Worm (Caenorhabditis elegans) whole organism, L1 larva: ENCODE data around the gene srb-1.

Experiments
- C04F5.9 ChIP-seq: sonication (generic microtip); optimal IDR thresholded peaks from 2 replicates; lab custom pipeline; 2016; ENCODE audit warnings: missing genetic modification characterization, missing compliant biosample characterization
- F16B12.6 ChIP-seq: fragments of 150-350 bp; optimal IDR thresholded peaks from 2 replicates; lab custom pipeline; 2014; ENCODE audit warnings: missing biosample characterization, missing genetic modification characterization
- aha-1 ChIP-seq: fragments of 150-350 bp; optimal IDR thresholded peaks from 2 replicates; lab custom pipeline; 2014; ENCODE audit warnings: missing biosample characterization, missing genetic modification characterization
- alr-1 ChIP-seq: fragments of 200-800 bp; sonication (Bioruptor generic); optimal IDR thresholded peaks from 2 replicates; lab custom pipeline; 2018; ENCODE audit warnings: borderline replicate concordance, mild to moderate bottlenecking, missing genetic modification characterization, missing compliant biosample characterization
- aly-2 ChIP-seq: fragments of 150-350 bp; optimal IDR thresholded peaks from 2 replicates; lab custom pipeline; 2014; ENCODE audit warnings: missing biosample characterization, missing genetic modification characterization
- ama-1 ChIP-seq: fragments of 150-350 bp; optimal IDR thresholded peaks from 2 replicates; lab custom pipeline; 2014
- blmp-1 ChIP-seq: fragments of 150-350 bp; optimal IDR thresholded peaks from 2 replicates; lab custom pipeline; 2014; ENCODE audit warnings: missing biosample characterization, missing genetic modification characterization
- ceh-88 ChIP-seq: fragments of 200-800 bp; sonication (Bioruptor generic); IDR thresholded peaks from 2 replicates; pipeline ENCODE4 v1.3.6; 2022; ENCODE audit warnings: missing genetic modification characterization, missing compliant biosample characterization
- ceh-90 ChIP-seq: sonication (generic microtip); optimal IDR thresholded peaks from 2 replicates; lab custom pipeline; 2016; ENCODE audit warnings: missing genetic modification characterization, missing compliant biosample characterization
- ces-1 ChIP-seq: fragments of 150-350 bp; optimal IDR thresholded peaks from 2 replicates; lab custom pipeline; 2014; ENCODE audit warnings: missing biosample characterization, missing genetic modification reagents, missing genetic modification characterization
- dsc-1 ChIP-seq: sonication (generic microtip); optimal IDR thresholded peaks from 2 replicates; lab custom pipeline; 2016; ENCODE audit warnings: mild to moderate bottlenecking, missing genetic modification characterization, missing compliant biosample characterization
- efl-1 ChIP-seq, 4 experiments: fragments of 150-350 bp; optimal IDR thresholded peaks in 3 of 4; peaks in 1 of 4; 1 replicate in 1 of 4; 2 replicates in 3 of 4; lab custom pipeline; 2014; ENCODE audit warnings: missing biosample characterization in 2 of 4, missing genetic modification characterization in 2 of 4, missing genetic modification reagents in 2 of 4
- egl-13 ChIP-seq: sonication (generic microtip); optimal IDR thresholded peaks from 2 replicates; lab custom pipeline; 2016; ENCODE audit warnings: missing genotype, missing genetic modification reagents, missing genetic modification characterization, missing compliant biosample characterization
- egl-27 ChIP-seq, 2 experiments: fragments of 150-350 bp in 1 of 2; sonication (generic microtip); optimal IDR thresholded peaks; 3 replicates each; lab custom pipeline; 2017 to 2018; ENCODE audit warnings: missing biosample characterization in 2 of 2, missing genetic modification characterization in 2 of 2, missing genetic modification reagents in 2 of 2
- ets-5 ChIP-seq: fragments of 200-800 bp; sonication (Bioruptor generic); IDR thresholded peaks from 2 replicates; pipeline ENCODE4 v1.3.6; 2022; ENCODE audit warnings: missing genetic modification characterization, missing compliant biosample characterization
- fkh-10 ChIP-seq: sonication (generic microtip); optimal IDR thresholded peaks from 2 replicates; lab custom pipeline; 2017; ENCODE audit warnings: missing biosample characterization, missing genetic modification reagents, missing genetic modification characterization
- fkh-4 ChIP-seq: sonication (generic microtip); optimal IDR thresholded peaks from 2 replicates; lab custom pipeline; 2016; ENCODE audit warnings: missing compliant biosample characterization, missing genetic modification characterization, borderline replicate concordance
- fkh-8 ChIP-seq: sonication (generic microtip); optimal IDR thresholded peaks from 2 replicates; lab custom pipeline; 2016; ENCODE audit warnings: mild to moderate bottlenecking, missing genetic modification characterization, missing compliant biosample characterization
- fos-1 ChIP-seq: fragments of 150-350 bp; optimal IDR thresholded peaks from 2 replicates; lab custom pipeline; 2014; ENCODE audit warnings: missing biosample characterization, missing genetic modification characterization
- grh-1 ChIP-seq: fragments of 200-800 bp; sonication (Bioruptor generic); IDR thresholded peaks from 2 replicates; pipeline ENCODE4 v1.3.6; 2022; ENCODE audit warnings: missing genetic modification reagents, missing genetic modification characterization, missing compliant biosample characterization
- hlh-4 ChIP-seq: sonication (generic microtip); optimal IDR thresholded peaks from 2 replicates; lab custom pipeline; 2016; ENCODE audit warnings: mild to moderate bottlenecking, missing genetic modification characterization, missing compliant biosample characterization
- hpl-2 ChIP-seq: fragments of 150-350 bp; optimal IDR thresholded peaks from 2 replicates; lab custom pipeline; 2014; ENCODE audit warnings: missing biosample characterization, missing genetic modification reagents, missing genetic modification characterization
- irx-1 ChIP-seq: sonication (generic microtip); optimal IDR thresholded peaks from 2 replicates; lab custom pipeline; 2016; ENCODE audit warnings: missing genetic modification characterization, missing compliant biosample characterization
- lin-13 ChIP-seq: fragments of 150-350 bp; optimal IDR thresholded peaks from 2 replicates; lab custom pipeline; 2014; ENCODE audit warnings: missing biosample characterization, missing genetic modification reagents, missing genetic modification characterization
- lin-15B ChIP-seq: fragments of 150-350 bp; sonication (generic microtip); optimal IDR thresholded peaks from 3 replicates; lab custom pipeline; 2014; ENCODE audit warnings: missing biosample characterization, missing genetic modification characterization
- mab-9 ChIP-seq: fragments of 200-800 bp; sonication (Bioruptor generic); IDR thresholded peaks from 2 replicates; pipeline ENCODE4 v1.3.6; 2022; ENCODE audit warnings: missing genetic modification reagents, missing genetic modification characterization, missing compliant biosample characterization
- mef-2 ChIP-seq: fragments of 150-350 bp; optimal IDR thresholded peaks from 2 replicates; lab custom pipeline; 2014; ENCODE audit warnings: missing biosample characterization, missing genetic modification characterization
- mep-1 ChIP-seq: fragments of 150-350 bp; optimal IDR thresholded peaks from 2 replicates; lab custom pipeline; 2014; ENCODE audit warnings: missing biosample characterization, missing genetic modification characterization
- nhr-20 ChIP-seq: sonication (generic microtip); optimal IDR thresholded peaks from 2 replicates; lab custom pipeline; 2016; ENCODE audit warnings: mild to moderate bottlenecking, missing genetic modification characterization, missing compliant biosample characterization
- nhr-237 ChIP-seq: fragments of 150-350 bp; optimal IDR thresholded peaks from 2 replicates; lab custom pipeline; 2014; ENCODE audit warnings: missing biosample characterization, missing genetic modification characterization
- nhr-28 ChIP-seq: fragments of 150-350 bp; optimal IDR thresholded peaks from 2 replicates; lab custom pipeline; 2014; ENCODE audit warnings: missing biosample characterization, missing genetic modification characterization
- nhr-71 ChIP-seq: sonication (generic microtip); optimal IDR thresholded peaks from 2 replicates; lab custom pipeline; 2016; ENCODE audit warnings: mild to moderate bottlenecking, missing genetic modification characterization, moderate library complexity, missing compliant biosample characterization
- nhr-76 ChIP-seq: sonication (generic microtip); optimal IDR thresholded peaks from 2 replicates; lab custom pipeline; 2017; ENCODE audit warnings: missing biosample characterization, missing genetic modification characterization
- nhr-77 ChIP-seq: fragments of 150-350 bp; optimal IDR thresholded peaks from 2 replicates; lab custom pipeline; 2014; ENCODE audit warnings: missing biosample characterization, missing genetic modification characterization
- nhr-84 ChIP-seq: sonication (generic microtip); optimal IDR thresholded peaks from 2 replicates; lab custom pipeline; 2017; ENCODE audit warnings: missing biosample characterization, missing genetic modification characterization
- nhr-85 ChIP-seq: sonication (generic microtip); peaks from one replicate; lab custom pipeline; 2016; ENCODE audit warnings: missing genetic modification characterization, inconsistent platforms, missing compliant biosample characterization
- nhr-90 ChIP-seq: sonication (generic microtip); optimal IDR thresholded peaks from 2 replicates; lab custom pipeline; 2016; ENCODE audit warnings: mild to moderate bottlenecking, missing genetic modification characterization, missing compliant biosample characterization; ENCODE audit not compliant: poor library complexity
- pag-3 ChIP-seq: sonication (generic microtip); optimal IDR thresholded peaks from 2 replicates; lab custom pipeline; 2017; ENCODE audit warnings: missing genetic modification characterization, mild to moderate bottlenecking, missing compliant biosample characterization, antibody characterized with exemption, borderline replicate concordance; ENCODE audit not compliant: insufficient read depth
- pax-3 ChIP-seq: fragments of 200-800 bp; sonication (Bioruptor generic); optimal IDR thresholded peaks from 2 replicates; lab custom pipeline; 2018; ENCODE audit warnings: mild to moderate bottlenecking, missing genetic modification characterization, moderate library complexity, missing compliant biosample characterization
- pqm-1 ChIP-seq: sonication (generic microtip); optimal IDR thresholded peaks from 3 replicates; lab custom pipeline; 2017; ENCODE audit warnings: missing biosample characterization, missing genetic modification characterization
- skn-1 ChIP-seq: fragments of 150-350 bp; optimal IDR thresholded peaks from 2 replicates; lab custom pipeline; 2014; ENCODE audit warnings: missing biosample characterization, missing genetic modification characterization
- snpc-4 ChIP-seq: fragments of 150-350 bp; optimal IDR thresholded peaks from 2 replicates; lab custom pipeline; 2014; ENCODE audit warnings: missing biosample characterization, missing genetic modification characterization
- snu-23 ChIP-seq: sonication (generic microtip); optimal IDR thresholded peaks from 2 replicates; lab custom pipeline; 2016; ENCODE audit warnings: missing genetic modification characterization, missing compliant biosample characterization
- sptf-1 ChIP-seq: fragments of 150-350 bp; optimal IDR thresholded peaks from 2 replicates; lab custom pipeline; 2014; ENCODE audit warnings: missing biosample characterization, missing genetic modification characterization
- sup-37 ChIP-seq: fragments of 200-800 bp; sonication (Bioruptor generic); optimal IDR thresholded peaks from 2 replicates; lab custom pipeline; 2018; ENCODE audit warnings: mild to moderate bottlenecking, missing genetic modification characterization, missing compliant biosample characterization
- swsn-7 ChIP-seq: sonication (generic microtip); optimal IDR thresholded peaks from 2 replicates; lab custom pipeline; 2016; ENCODE audit warnings: missing genetic modification characterization, missing compliant biosample characterization
- tbx-2 ChIP-seq: sonication (generic microtip); optimal IDR thresholded peaks from 2 replicates; lab custom pipeline; 2016; ENCODE audit warnings: missing genetic modification characterization, missing compliant biosample characterization
- tlp-1 ChIP-seq: fragments of 150-350 bp; optimal IDR thresholded peaks from 2 replicates; lab custom pipeline; 2014; ENCODE audit warnings: missing biosample characterization, missing genetic modification characterization
- unc-30 ChIP-seq: sonication (generic microtip); optimal IDR thresholded peaks from 2 replicates; lab custom pipeline; 2017; ENCODE audit warnings: missing biosample characterization, missing genetic modification characterization
- unc-62 ChIP-seq: fragments of 150-350 bp; optimal IDR thresholded peaks from 2 replicates; lab custom pipeline; 2014; ENCODE audit warnings: missing biosample characterization, missing genetic modification reagents, missing genetic modification characterization
- unc-98 ChIP-seq: fragments of 200-800 bp; sonication (Bioruptor generic); IDR thresholded peaks from 2 replicates; pipeline ENCODE4 v1.3.6; 2022; ENCODE audit warnings: missing genetic modification characterization, missing compliant biosample characterization
- xbp-1 ChIP-seq: sonication (generic microtip); optimal IDR thresholded peaks from 2 replicates; lab custom pipeline; 2016; ENCODE audit warnings: missing genetic modification characterization, missing compliant biosample characterization
- zip-4 ChIP-seq: fragments of 200-800 bp; sonication (Bioruptor generic); optimal IDR thresholded peaks from 2 replicates; lab custom pipeline; 2018; ENCODE audit warnings: mild to moderate bottlenecking, missing genetic modification characterization, moderate library complexity, missing compliant biosample characterization
- ztf-4 ChIP-seq: fragments of 150-350 bp; optimal IDR thresholded peaks from 2 replicates; lab custom pipeline; 2014; ENCODE audit warnings: missing biosample characterization, missing genetic modification characterization

srb-1 gene

DNA sequence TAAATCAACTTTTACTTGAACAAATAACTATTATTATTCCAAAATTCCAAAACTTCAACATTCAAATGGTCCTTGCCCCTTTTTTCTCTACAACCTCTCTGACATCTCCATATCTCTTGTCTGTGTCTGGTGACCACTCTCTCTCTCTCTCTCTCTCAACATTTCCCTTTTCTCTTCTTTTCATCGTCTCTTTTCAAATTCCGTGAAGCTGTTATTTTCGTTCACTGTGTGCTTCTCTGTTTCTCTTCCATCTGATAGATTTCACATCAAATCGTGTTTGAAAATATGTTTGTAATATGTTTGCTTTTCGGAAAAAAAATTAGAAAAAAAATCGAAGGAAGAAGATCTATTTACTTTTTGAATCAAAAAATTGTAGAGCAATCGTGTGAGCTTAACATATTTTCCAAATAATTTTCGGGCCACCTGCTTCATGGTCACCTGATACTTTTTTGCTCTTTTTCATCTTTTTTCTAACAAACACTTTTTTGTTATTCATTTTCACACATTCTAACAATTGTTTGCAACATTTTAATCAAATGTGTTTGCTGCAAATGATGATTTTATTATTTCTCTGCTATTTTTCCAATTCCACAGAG is 30.3 kb upstream of the srb-1 start (continued):
- peak; percentile 63 for TF ChIP-seq dsc-1 (tag; lab: Kevin White, UChicago)
- TF ChIP-seq fkh-4 (tag; lab: Kevin White, UChicago): no peak
- no peak for TF ChIP-seq sptf-1
- no peak for TF ChIP-seq egl-27 (tag; optimal IDR thresholded peaks at IDR 0.05; lab: Kevin White, UChicago)
- TF ChIP-seq aly-2 (tag; lab: Kevin White, UChicago): no peak
- TF ChIP-seq egl-13 (tag; lab: Kevin White, UChicago): no peak
- TF ChIP-seq nhr-71 (tag; lab: Kevin White, UChicago): peak; percentile 78
- no peak for TF ChIP-seq nhr-28 (tag; lab: Kevin White, UChicago)
- no peak for TF ChIP-seq fos-1 (tag; lab: Kevin White, UChicago)
- TF ChIP-seq hlh-4 (tag; lab: Kevin White, UChicago): no peak
- no peak for TF ChIP-seq zip-4 (GFP tag; lab: Kevin White, UChicago)
- TF ChIP-seq hpl-2: no peak
- TF ChIP-seq snpc-4 (tag; lab: Kevin White, UChicago): peak; percentile 38
- no peak for TF ChIP-seq ceh-88
- TF ChIP-seq aha-1 (tag; lab: Kevin White, UChicago): no peak
- no peak for TF ChIP-seq irx-1 (tag; lab: Kevin White, UChicago)
- TF ChIP-seq swsn-7 (tag; lab: Kevin White, UChicago): peak; percentile 30
- TF ChIP-seq ama-1 (lab: Kevin White, UChicago): no peak
- TF ChIP-seq unc-30 (tag; lab: Kevin White, UChicago): no peak
- peak; percentile 87 for TF ChIP-seq blmp-1 (tag; lab: Kevin White, UChicago)
- TF ChIP-seq mef-2 (tag; lab: Kevin White, UChicago): no peak
- TF ChIP-seq sup-37 (GFP tag; lab: Kevin White, UChicago): no peak
- no peak for TF ChIP-seq pag-3
- TF ChIP-seq fkh-8 (tag; lab: Kevin White, UChicago): peak; percentile 23
- TF ChIP-seq grh-1 (GFP tag; lab: Robert Waterston, UW): no peak
- TF ChIP-seq nhr-20 (tag; lab: Kevin White, UChicago): peak; percentile 39
- TF ChIP-seq nhr-76: no peak
- TF ChIP-seq skn-1: peak; percentile 26
- peak; percentile 70 for TF ChIP-seq snu-23 (GFP tag; lab: Kevin White, UChicago)
- TF ChIP-seq lin-15B: no peak
- TF ChIP-seq ztf-4: no peak
- no peak for TF ChIP-seq nhr-85 (tag; lab: Kevin White, UChicago)
- no peak for TF ChIP-seq xbp-1
- TF ChIP-seq tlp-1 (tag; lab: Kevin White, UChicago): no peak
- no peak for TF ChIP-seq lin-13 (GFP tag; lab: Kevin White, UChicago)
- no peak for TF ChIP-seq nhr-90 (tag; lab: Kevin White, UChicago)
- TF ChIP-seq tbx-2 (tag; lab: Kevin White, UChicago): peak; percentile 46
- TF ChIP-seq unc-62: no peak
- peak; percentile 49 to 50 for TF ChIP-seq efl-1 (optimal IDR thresholded peaks at IDR 0.05; lab: Kevin White, UChicago)
- TF ChIP-seq efl-1 (GFP tag; optimal IDR thresholded peaks at IDR 0.05 in 1 of 2; lab: Kevin White, UChicago): peak; percentile 14 to 90
- peak; percentile 41 for TF ChIP-seq mep-1 (tag; lab: Kevin White, UChicago)
- no peak for TF ChIP-seq ets-5 (GFP tag; lab: Robert Waterston, UW)
- TF ChIP-seq alr-1 (tag; lab: Kevin White, UChicago): no peak
- TF ChIP-seq pqm-1: no peak
- no peak for TF ChIP-seq pax-3
- TF ChIP-seq ces-1 (GFP tag; lab: Kevin White, UChicago): no peak
- no peak for TF ChIP-seq nhr-77 (tag; lab: Kevin White, UChicago)
- TF ChIP-seq nhr-84 (tag; lab: Kevin White, UChicago): no peak
- TF ChIP-seq ceh-90 (tag; lab: Kevin White, UChicago): no peak
- TF ChIP-seq mab-9 (GFP tag; lab: Robert Waterston, UW): no peak
- TF ChIP-seq fkh-10: no peak
- no peak for TF ChIP-seq F16B12.6 (tag; lab: Kevin White, UChicago)
- no peak for TF ChIP-seq C04F5.9 (tag; lab: Kevin White, UChicago)
- TF ChIP-seq unc-98 (GFP tag; lab: Robert Waterston, UW): no peak
- no peak for TF ChIP-seq nhr-237 (tag; lab: Kevin White, UChicago)
